Fruit fly (Drosophila melanogaster) whole organism, embryonic: ENCODE data around the gene CG13982.
A peak's percentile ranks its signal among the peaks of the same experiment; 100 is the strongest.

Experiments used
- B-H2 ChIP-seq: fragments of 200-800 bp; sonication (Bioruptor generic); optimal IDR thresholded peaks from 2 replicates; lab custom pipeline; 2018; ENCODE audit warnings: missing biosample characterization, mild to moderate bottlenecking, missing genetic modification characterization
- Bgb ChIP-seq: fragments of 200-800 bp; sonication (Bioruptor generic); IDR thresholded peaks from 2 replicates; pipeline ENCODE4 v1.3.6; 2022; ENCODE audit warnings: missing biosample characterization, missing genetic modification characterization; ENCODE audit not compliant: partially characterized antibody
- CG10321 ChIP-seq: fragments of 200-800 bp; sonication (Bioruptor generic); IDR thresholded peaks from 2 replicates; pipeline ENCODE4 v1.3.6; 2022; ENCODE audit warnings: missing biosample characterization, missing genetic modification characterization
- CG10543 ChIP-seq: fragments of 200-800 bp; sonication (Bioruptor generic); optimal IDR thresholded peaks from 3 replicates; lab custom pipeline; 2017; ENCODE audit warnings: missing biosample characterization, mild to moderate bottlenecking, missing genetic modification characterization, moderate library complexity
- CG12155 ChIP-seq: fragments of 200-800 bp; sonication (Bioruptor generic); optimal IDR thresholded peaks from 3 replicates; lab custom pipeline; 2016; ENCODE audit warnings: missing biosample characterization, missing genetic modification characterization
- CG2116 ChIP-seq: fragments of 200-800 bp; sonication (Bioruptor generic); optimal IDR thresholded peaks from 3 replicates; lab custom pipeline; 2018; ENCODE audit warnings: missing biosample characterization, mild to moderate bottlenecking, missing genetic modification characterization
- CG2678 ChIP-seq: fragments of 200-800 bp; sonication (Bioruptor generic); optimal IDR thresholded peaks from 3 replicates; lab custom pipeline; 2019; ENCODE audit warnings: missing biosample characterization, mild to moderate bottlenecking, missing genetic modification characterization, moderate library complexity
- CG31224 ChIP-seq: fragments of 200-800 bp; sonication (Bioruptor generic); IDR thresholded peaks from 2 replicates; pipeline ENCODE4 v1.3.6; 2022; ENCODE audit warnings: missing biosample characterization, missing genetic modification characterization
- CG32772 ChIP-seq: fragments of 200-800 bp; sonication (Bioruptor generic); IDR thresholded peaks from 2 replicates; pipeline ENCODE4 v1.3.6; 2022; ENCODE audit warnings: missing biosample characterization, missing genetic modification characterization
- CG34376 ChIP-seq: fragments of 200-800 bp; sonication (Bioruptor generic); optimal IDR thresholded peaks from 2 replicates; lab custom pipeline; 2018; ENCODE audit warnings: missing biosample characterization, mild to moderate bottlenecking, missing genetic modification characterization
- CG3838 ChIP-seq: fragments of 200-800 bp; sonication (Bioruptor generic); optimal IDR thresholded peaks from 3 replicates; lab custom pipeline; 2016; ENCODE audit warnings: missing biosample characterization, missing genetic modification characterization
- CG7556 ChIP-seq: fragments of 200-800 bp; sonication (Bioruptor generic); optimal IDR thresholded peaks from 2 replicates; lab custom pipeline; 2017; ENCODE audit warnings: missing biosample characterization, mild to moderate bottlenecking, missing genetic modification characterization
- CHES-1-like ChIP-seq: fragments of 200-800 bp; sonication (Bioruptor generic); optimal IDR thresholded peaks from 2 replicates; lab custom pipeline; 2016; ENCODE audit warnings: missing biosample characterization, missing genetic modification characterization
- Deaf1 ChIP-seq: fragments of 200-800 bp; optimal IDR thresholded peaks from 3 replicates; lab custom pipeline; 2019; ENCODE audit warnings: missing biosample characterization, mild to moderate bottlenecking, missing genetic modification characterization, moderate library complexity
- Hr51 ChIP-seq, 2 experiments: fragments of 200-800 bp; sonication (Bioruptor generic); optimal IDR thresholded peaks; 2 replicates in 1 of 2; 3 replicates in 1 of 2; lab custom pipeline; 2016 to 2018; ENCODE audit warnings: missing biosample characterization in 2 of 2, missing genetic modification characterization in 2 of 2, mild to moderate bottlenecking in 1 of 2, moderate library complexity in 1 of 2
- Hr78 ChIP-seq, 2 experiments: fragments of 200-800 bp in 1 of 2; fragments of >200 bp in 1 of 2; sonication (Bioruptor generic) in 1 of 2; optimal IDR thresholded peaks; 2 replicates each; lab custom pipeline; 2017 to 2019; ENCODE audit warnings: missing biosample characterization in 2 of 2, missing genetic modification characterization in 2 of 2, mild to moderate bottlenecking in 1 of 2, moderate library complexity in 1 of 2
- Jarid2 ChIP-seq: fragments of 200-800 bp; sonication (Bioruptor generic); optimal IDR thresholded peaks from 3 replicates; lab custom pipeline; 2017; ENCODE audit warnings: mild to moderate bottlenecking, missing biosample characterization, missing genetic modification reagents, missing genetic modification characterization
- Med ChIP-seq: fragments of 200-800 bp; sonication (Bioruptor generic); peaks from one replicate; lab custom pipeline; 2016; ENCODE audit warnings: missing biosample characterization, missing genetic modification characterization, mild to moderate bottlenecking, inconsistent platforms, moderate library complexity
- Mes4 ChIP-seq: fragments of 200-800 bp; sonication (Bioruptor generic); optimal IDR thresholded peaks from 2 replicates; lab custom pipeline; 2016; ENCODE audit warnings: missing biosample characterization, missing genetic modification characterization
- Pdp1 ChIP-seq, 2 experiments: fragments of 200-800 bp; sonication (Bioruptor generic); optimal IDR thresholded peaks; 3 replicates each; lab custom pipeline; 2016; ENCODE audit warnings: missing biosample characterization in 2 of 2, missing genetic modification characterization in 2 of 2, mild to moderate bottlenecking in 1 of 2, moderate library complexity in 1 of 2
- Sox102F ChIP-seq: fragments of 200-800 bp; sonication (Bioruptor generic); optimal IDR thresholded peaks from 2 replicates; lab custom pipeline; 2018; ENCODE audit warnings: missing biosample characterization, mild to moderate bottlenecking, missing genetic modification characterization, moderate library complexity
- bbx ChIP-seq: fragments of 200-800 bp; sonication (Bioruptor generic); IDR thresholded peaks from 2 replicates; pipeline ENCODE4 v1.3.6; 2022; ENCODE audit warnings: missing biosample characterization, missing genetic modification characterization; ENCODE audit not compliant: partially characterized antibody
- chinmo ChIP-seq: fragments of 200-800 bp; sonication (Bioruptor generic); IDR thresholded peaks from 4 replicates; pipeline ENCODE4 v1.3.6; 2022; ENCODE audit warnings: missing biosample characterization, missing genetic modification characterization; ENCODE audit not compliant: partially characterized antibody
- ci ChIP-seq: fragments of 200-800 bp; sonication (Bioruptor generic); IDR thresholded peaks from 3 replicates; pipeline ENCODE4 v1.3.6; 2022; ENCODE audit warnings: missing biosample characterization, missing genetic modification characterization
- gce ChIP-seq: fragments of 200-800 bp; sonication (Bioruptor generic); IDR thresholded peaks from 3 replicates; pipeline ENCODE4 v1.3.6; 2022; ENCODE audit warnings: missing biosample characterization, missing genetic modification characterization
- gcm ChIP-seq: fragments of 200-800 bp; sonication (Bioruptor generic); optimal IDR thresholded peaks from 2 replicates; lab custom pipeline; 2019; ENCODE audit warnings: missing biosample characterization, mild to moderate bottlenecking, missing genetic modification characterization, moderate library complexity
- knrl ChIP-seq: fragments of 200-800 bp; sonication (Bioruptor generic); IDR thresholded peaks from 3 replicates; pipeline ENCODE4 v1.3.6; 2022; ENCODE audit warnings: missing biosample characterization, missing genetic modification characterization; ENCODE audit not compliant: partially characterized antibody
- lola ChIP-seq, 3 experiments: fragments of >200 bp in 2 of 3; fragments of 200-800 bp in 1 of 3; sonication (Bioruptor generic) in 1 of 3; optimal IDR thresholded peaks; 2 replicates each; lab custom pipeline; 2017 to 2019; ENCODE audit warnings: missing biosample characterization in 3 of 3, missing genetic modification characterization in 3 of 3, mild to moderate bottlenecking in 1 of 3, moderate library complexity in 1 of 3
- mirr ChIP-seq: fragments of 200-800 bp; sonication (Bioruptor generic); optimal IDR thresholded peaks from 3 replicates; lab custom pipeline; 2018; ENCODE audit warnings: missing biosample characterization, mild to moderate bottlenecking, missing genetic modification characterization
- nerfin-1 ChIP-seq: fragments of 200-800 bp; sonication (Bioruptor generic); optimal IDR thresholded peaks from 3 replicates; lab custom pipeline; 2019; ENCODE audit warnings: missing biosample characterization, mild to moderate bottlenecking, missing genetic modification characterization, moderate library complexity
- psq ChIP-seq: fragments of 200-800 bp; sonication (Bioruptor generic); optimal IDR thresholded peaks from 2 replicates; lab custom pipeline; 2017; ENCODE audit warnings: missing biosample characterization, missing genetic modification characterization
- pzg ChIP-seq: fragments of 200-800 bp; sonication (Bioruptor generic); optimal IDR thresholded peaks from 3 replicates; lab custom pipeline; 2018; ENCODE audit warnings: missing biosample characterization, mild to moderate bottlenecking, missing genetic modification characterization, moderate library complexity
- sens ChIP-seq: fragments of 200-800 bp; sonication (Bioruptor generic); peaks from one replicate; lab custom pipeline; 2016; ENCODE audit warnings: missing biosample characterization, missing genetic modification characterization
- sr ChIP-seq: fragments of 200-800 bp; sonication (Bioruptor generic); IDR thresholded peaks from 3 replicates; pipeline ENCODE4 v1.3.6; 2022; ENCODE audit warnings: missing biosample characterization, missing genetic modification characterization
- sug ChIP-seq: fragments of 200-800 bp; optimal IDR thresholded peaks from 2 replicates; lab custom pipeline; 2019; ENCODE audit warnings: missing biosample characterization, mild to moderate bottlenecking, missing genetic modification characterization, moderate library complexity
- twi ChIP-seq: fragments of 200-800 bp; optimal IDR thresholded peaks from 2 replicates; lab custom pipeline; 2019; ENCODE audit warnings: missing biosample characterization, mild to moderate bottlenecking, missing genetic modification characterization, moderate library complexity
- yki ChIP-seq: fragments of >200 bp; optimal IDR thresholded peaks from 3 replicates; lab custom pipeline; 2018

The CG13982 gene

DNA sequence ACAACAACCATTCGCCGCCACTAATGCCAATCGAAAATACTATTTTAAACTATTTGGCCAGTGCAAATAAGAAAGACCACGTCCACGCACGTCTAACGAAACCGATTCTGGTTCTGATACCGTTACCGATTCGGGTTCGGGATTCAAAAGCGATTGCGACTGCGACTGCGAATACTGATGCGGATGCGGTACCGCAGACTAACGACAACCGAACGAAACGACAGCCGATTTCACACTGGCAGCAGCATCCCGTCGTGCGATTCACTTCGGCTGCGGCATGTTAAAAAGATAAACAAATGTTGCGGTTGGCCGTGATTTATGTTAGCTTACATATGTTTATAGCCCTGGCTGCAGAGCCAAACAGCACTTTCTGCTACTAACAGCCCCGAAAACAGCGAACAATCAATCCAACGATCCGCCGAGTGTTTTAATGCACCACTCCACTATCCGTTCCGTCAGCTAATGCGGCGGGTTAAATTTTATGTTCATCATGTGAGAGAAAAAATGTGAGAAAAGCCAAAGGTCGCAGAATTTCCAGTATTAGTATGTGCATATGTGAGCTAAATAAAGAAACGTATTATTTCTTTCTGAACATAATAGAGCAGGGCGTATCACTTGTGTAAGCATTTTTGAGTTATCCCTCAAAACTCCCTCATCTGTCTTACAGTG lies 892 bp upstream of the CG13982 start, which contains the start of gene DIP-epsilon (continued):
- TF ChIP-seq Sox102F (no peak), Med (no peak), B-H2 (GFP tag; lab: Kevin White, UChicago) (no peak), bbx (GFP tag; lab: Robert Waterston, UW) (no peak), twi (tag; lab: Kevin White, UChicago) (peak; percentile 76), yki (lab: Kevin White, UChicago) (no peak), CG3838 (GFP tag; lab: Kevin White, UChicago) (no peak), CG2116 (no peak), gce (no peak), ci (GFP tag; lab: Robert Waterston, UW) (peak; percentile 23; the same call in 1 of the 3 replicates), pzg (GFP tag; lab: Kevin White, UChicago) (no peak), CG7556 (GFP tag; lab: Kevin White, UChicago) (no peak), CG32772 (GFP tag; lab: Robert Waterston, UW) (no peak), sr (GFP tag; lab: Robert Waterston, UW) (no peak)

DNA sequence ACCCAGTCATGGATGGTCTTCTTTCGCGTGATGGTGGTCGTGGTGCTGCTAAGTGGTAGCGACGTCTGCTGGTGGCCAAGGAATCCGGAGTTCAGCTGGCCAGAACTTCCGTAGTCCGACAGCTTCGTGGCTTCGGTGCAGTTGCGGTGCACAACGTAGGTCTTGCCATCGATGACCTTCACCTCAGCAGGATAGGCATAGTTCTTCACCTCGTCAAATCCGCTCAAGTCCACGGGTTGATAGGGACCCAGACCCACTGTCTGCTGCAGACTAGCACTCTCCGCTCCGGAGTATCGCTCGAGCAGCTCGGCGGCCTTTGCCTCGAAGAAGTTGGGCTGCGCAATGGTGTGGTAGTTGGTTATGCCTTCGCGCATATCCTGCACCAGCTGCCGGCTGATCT lies 9.4 kb downstream of the CG13982 start:
- TF ChIP-seq CG12155: no peak
- TF ChIP-seq lola (GFP tag; optimal IDR thresholded peaks at IDR 0.05; lab: Kevin White, UChicago): no peak
- peak; percentile 53 for TF ChIP-seq Med
- TF ChIP-seq, all 482 proteins: peak for 1

dm6 chr2L:6422488-6422887 lies 10.4 kb downstream of the CG13982 start:
- TF ChIP-seq CG34376 (GFP tag; lab: Kevin White, UChicago) (peak; percentile 31), Hr51 (GFP tag; optimal IDR thresholded peaks at IDR 0.05; lab: Kevin White, UChicago) (no peak)

DNA sequence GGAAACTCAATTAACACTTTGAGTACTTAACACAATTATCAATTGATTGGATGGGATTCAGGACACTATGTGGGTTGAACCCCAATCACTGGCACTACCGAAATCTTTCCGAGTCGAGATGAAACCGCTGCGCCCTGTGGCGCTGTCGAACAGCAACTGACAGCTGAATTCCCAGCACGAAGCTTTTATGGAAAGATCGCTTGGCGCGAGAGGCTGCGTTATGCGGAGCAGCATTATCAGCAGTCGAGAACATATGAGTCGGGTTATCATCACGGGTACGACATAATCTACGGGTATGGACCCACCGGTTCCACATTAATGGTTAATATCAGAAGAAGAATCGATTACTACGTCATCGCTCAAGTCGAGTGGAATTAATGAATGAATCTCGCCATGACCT lies 11.0 kb downstream of the CG13982 start, which contains the start of gene Tig:
Gene Tig, minus strand, starts transcription at position 163 of the 400 bp plus-strand sequence.
- TF ChIP-seq CG10321 (GFP tag; lab: Robert Waterston, UW) (no peak), chinmo (GFP tag; lab: Robert Waterston, UW) (0 out of 4 replicates have a peak, but pooled peaks have one; percentile 62), Hr78 (GFP tag; optimal IDR thresholded peaks at IDR 0.05; lab: Kevin White, UChicago) (peak in 1 of 2 experiments; percentile 51), gcm (peak; percentile 42), knrl (no peak), sens (GFP tag; lab: Kevin White, UChicago) (peak; percentile 42), sug (peak; percentile 62), CG2678 (tag; lab: Kevin White, UChicago) (no peak), CG31224 (peak; percentile 55), Med (peak; percentile 62), CHES-1-like (GFP tag; lab: Kevin White, UChicago) (no peak), Jarid2 (GFP tag; lab: Kevin White, UChicago) (peak; percentile 26), Deaf1 (tag; lab: Kevin White, UChicago) (peak; percentile 63), mirr (GFP tag; lab: Kevin White, UChicago) (peak; percentile 39), CG34376 (GFP tag; lab: Kevin White, UChicago) (peak; percentile 76), Pdp1 (GFP tag; optimal IDR thresholded peaks at IDR 0.05; lab: Kevin White, UChicago) (peak in 1 of 2 experiments; percentile 58), nerfin-1 (no peak), psq (GFP tag; lab: Kevin White, UChicago) (no peak), Mes4 (no peak), CG10543 (GFP tag; lab: Kevin White, UChicago) (peak; percentile 52), ci (GFP tag; lab: Robert Waterston, UW) (peak; percentile 20; the same call in 1 of the 3 replicates), CG12155 (no peak), Bgb (GFP tag; lab: Robert Waterston, UW) (0 out of 2 replicates have a peak, but pooled peaks have one; percentile 14)
